Fruit fly (Drosophila melanogaster) S2 (cell line): ENCODE measurements around the gene Ir94h.

ENCODE experiments used
- CG8478 ChIP-seq: fragments of >200 bp; optimal IDR thresholded peaks from 2 replicates; lab custom pipeline; 2018
- CTCF ChIP-seq, 2 experiments: fragments of >200 bp; optimal IDR thresholded peaks; 2 replicates each; lab custom pipeline; 2018

The Ir94h gene

DNA sequence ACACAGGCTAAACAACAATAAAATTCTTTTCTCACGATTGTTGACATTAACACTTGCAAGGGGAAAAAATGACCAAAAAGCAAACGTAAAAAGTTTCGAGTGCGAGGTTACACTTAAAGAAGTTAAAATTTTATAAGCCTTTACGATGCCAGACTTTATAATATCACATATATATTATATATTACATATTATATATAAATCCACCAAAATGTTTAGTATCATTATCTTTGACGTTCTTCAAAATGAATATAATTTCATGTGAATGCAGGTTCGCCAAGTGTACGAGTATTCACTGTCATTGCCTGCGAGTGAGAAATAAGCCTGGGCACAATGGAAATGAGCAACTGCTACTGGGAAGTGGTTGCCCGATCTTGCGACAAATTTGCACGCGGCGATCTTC lies 21.0 kb downstream of the Ir94h start:
- TF ChIP-seq CG8478 (lab: Kevin White, UChicago) (no peak), CTCF (optimal IDR thresholded peaks at IDR 0.05; lab: Kevin White, UChicago) (no peak)

- peak; percentile 72 to 81 for TF ChIP-seq CTCF (optimal IDR thresholded peaks at IDR 0.05; lab: Kevin White, UChicago)
- no peak for TF ChIP-seq CG8478 (lab: Kevin White, UChicago)
Observed at dm6 chr3R:23509408-23509940, 22.2 kb downstream of the Ir94h start.

DNA sequence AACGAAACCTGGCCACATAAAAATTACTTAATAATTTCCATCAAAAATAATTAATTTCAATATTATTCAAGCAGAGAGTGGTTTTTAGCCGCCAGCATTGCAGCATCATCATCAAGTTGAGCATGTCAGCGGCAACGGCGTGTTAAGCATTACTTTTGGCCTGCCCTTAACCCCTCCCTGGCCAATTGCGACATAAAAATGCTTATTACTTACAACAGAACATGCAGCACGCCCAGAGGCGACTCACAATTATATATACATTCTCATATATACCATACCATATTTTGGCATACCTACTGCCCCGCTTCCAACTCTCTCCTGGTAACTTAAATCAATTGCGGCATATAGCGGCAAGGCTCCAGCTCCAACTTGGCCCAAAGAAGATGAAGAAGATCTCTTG lies 24.1 kb downstream of the Ir94h start:
- TF ChIP-seq CG8478 (lab: Kevin White, UChicago), result no peak
- TF ChIP-seq CTCF (optimal IDR thresholded peaks at IDR 0.05; lab: Kevin White, UChicago), result no peak

- TF ChIP-seq CG8478 (lab: Kevin White, UChicago), result no peak
Observed at dm6 chr3R:23519395-23520101, 32.2 kb downstream of the Ir94h start, which contains the start of gene Irk2. Irk2 (minus strand) TSS chr3R:23519445.

DNA sequence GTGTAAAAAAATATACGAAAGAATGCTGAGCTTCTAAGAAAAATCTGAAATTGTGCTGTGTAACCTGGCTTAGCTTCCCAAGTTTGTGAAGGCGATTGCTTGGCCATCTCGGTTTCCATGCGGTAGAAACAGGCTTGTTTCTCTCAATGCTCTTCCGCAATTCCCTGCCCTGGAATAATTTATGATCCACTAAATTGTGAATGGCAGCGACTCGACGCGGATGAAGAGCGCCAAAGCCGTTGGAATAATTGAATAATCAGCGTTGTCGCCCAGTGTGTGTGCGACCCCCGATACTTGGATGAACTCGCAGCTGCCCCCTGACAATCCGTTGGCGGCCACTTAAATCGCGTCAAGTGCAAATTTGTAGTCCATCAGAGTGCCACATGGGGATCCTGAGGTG lies 34.2 kb downstream of the Ir94h start, which contains the start of gene CG10177:
CG10177 (minus strand) TSS at position 101 of the 400 bp plus-strand sequence.
- TF ChIP-seq CG8478 (lab: Kevin White, UChicago) (no peak), CTCF (optimal IDR thresholded peaks at IDR 0.05; lab: Kevin White, UChicago) (no peak)

- TF ChIP-seq CTCF (optimal IDR thresholded peaks at IDR 0.05; lab: Kevin White, UChicago), result peak; percentile 44 to 55
- no peak for TF ChIP-seq CG8478 (lab: Kevin White, UChicago)
Observed at dm6 chr3R:23522296-23522695, 35.0 kb downstream of the Ir94h start.

dm6 chr3R:23526069-23526468 lies 38.8 kb downstream of the Ir94h start:
- no peak for TF ChIP-seq CG8478 (lab: Kevin White, UChicago)
- no peak for TF ChIP-seq CTCF (optimal IDR thresholded peaks at IDR 0.05; lab: Kevin White, UChicago)

- TF ChIP-seq CG8478 (lab: Kevin White, UChicago), result no peak
- no peak for TF ChIP-seq CTCF (optimal IDR thresholded peaks at IDR 0.05; lab: Kevin White, UChicago)
Observed at dm6 chr3R:23527396-23527795, 40.1 kb downstream of the Ir94h start.

DNA sequence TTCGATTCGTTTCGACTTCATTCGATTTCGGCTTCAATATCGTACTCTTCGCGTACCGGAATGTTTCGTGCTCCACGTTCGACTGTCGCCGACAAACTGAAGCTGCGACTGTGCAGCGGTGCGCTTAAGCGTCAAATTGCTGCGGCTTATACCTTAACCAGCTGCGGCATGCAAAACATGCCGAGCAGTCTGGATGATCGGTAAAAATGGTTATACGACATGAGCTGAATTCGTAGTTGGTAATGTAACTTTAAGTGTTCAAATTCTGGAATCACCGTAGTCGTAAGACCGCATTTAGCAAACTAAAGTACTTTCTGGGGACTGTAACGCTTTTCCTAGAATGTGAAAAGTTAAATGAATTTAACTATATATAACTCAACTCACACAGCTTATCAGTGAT lies 43.6 kb downstream of the Ir94h start, which contains the start of gene CG10175:
CG10175 (minus strand) TSS at position 101 of the 400 bp plus-strand sequence.
- TF ChIP-seq CTCF (optimal IDR thresholded peaks at IDR 0.05; lab: Kevin White, UChicago) (no peak), CG8478 (lab: Kevin White, UChicago) (no peak)

dm6 chr3R:23534609-23535008 lies 47.3 kb downstream of the Ir94h start, which contains the start of gene Ugt303B3:
Ugt303B3 (minus strand) TSS chr3R:23534767.
- no peak for TF ChIP-seq CG8478 (lab: Kevin White, UChicago)
- TF ChIP-seq CTCF (optimal IDR thresholded peaks at IDR 0.05; lab: Kevin White, UChicago), result no peak

dm6 chr3R:23536610-23537009 lies 49.3 kb downstream of the Ir94h start, which contains the start of gene Ugt303B1:
Ugt303B1 (minus strand) TSS chr3R:23536710.
- TF ChIP-seq CTCF (optimal IDR thresholded peaks at IDR 0.05; lab: Kevin White, UChicago) (no peak), CG8478 (lab: Kevin White, UChicago) (no peak)

DNA sequence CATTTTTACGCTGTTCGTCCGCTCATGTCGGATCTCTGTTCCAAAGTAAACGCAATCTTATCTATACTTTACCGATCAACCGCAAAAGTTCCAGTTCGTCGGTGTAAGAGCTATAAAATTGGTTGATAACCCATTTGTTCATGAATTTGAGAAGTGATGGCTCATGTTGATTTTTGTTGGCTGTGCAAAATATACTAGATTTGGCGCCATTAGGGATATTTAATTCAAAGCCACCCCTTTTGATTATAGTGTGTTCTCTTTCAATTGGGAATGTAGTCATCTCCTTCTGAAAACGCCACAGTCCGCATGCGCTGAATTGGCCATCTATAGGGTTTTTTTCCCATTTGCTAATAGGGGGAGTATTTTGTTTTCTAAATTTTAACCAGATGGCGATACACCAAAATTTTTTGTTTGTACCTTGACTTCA lies 51.4 kb downstream of the Ir94h start, which contains the start of gene Ugt303B2:
Ugt303B2 (minus strand) TSS at position 190 of the 427 bp plus-strand sequence.
- TF ChIP-seq CG8478 (lab: Kevin White, UChicago) (no peak), CTCF (optimal IDR thresholded peaks at IDR 0.05; lab: Kevin White, UChicago) (peak; percentile 64 to 80)
